Worm (Caenorhabditis elegans) whole organism, L1 larva: ENCODE results near the gene slcf-2.

Experiments
- aly-2 ChIP-seq: fragments of 150-350 bp; optimal IDR thresholded peaks from 2 replicates; lab custom pipeline; 2014; ENCODE audit warnings: missing biosample characterization, missing genetic modification characterization
- ama-1 ChIP-seq: fragments of 150-350 bp; optimal IDR thresholded peaks from 2 replicates; lab custom pipeline; 2014
- grh-1 ChIP-seq: fragments of 200-800 bp; sonication (Bioruptor generic); IDR thresholded peaks from 2 replicates; pipeline ENCODE4 v1.3.6; 2022; ENCODE audit warnings: missing genetic modification reagents, missing genetic modification characterization, missing compliant biosample characterization
- lin-13 ChIP-seq: fragments of 150-350 bp; optimal IDR thresholded peaks from 2 replicates; lab custom pipeline; 2014; ENCODE audit warnings: missing biosample characterization, missing genetic modification reagents, missing genetic modification characterization
- lsy-2 ChIP-seq, 2 experiments: fragments of 150-350 bp; optimal IDR thresholded peaks; 2 replicates each; lab custom pipeline; 2014; ENCODE audit warnings: missing biosample characterization in 2 of 2, missing genetic modification characterization in 2 of 2
- nhr-11 ChIP-seq: fragments of 150-350 bp; optimal IDR thresholded peaks from 2 replicates; lab custom pipeline; 2014; ENCODE audit warnings: missing biosample characterization, missing genetic modification characterization
- nhr-12 ChIP-seq: sonication (generic microtip); optimal IDR thresholded peaks from 2 replicates; lab custom pipeline; 2017; ENCODE audit warnings: missing biosample characterization, missing genetic modification characterization
- nhr-237 ChIP-seq: fragments of 150-350 bp; optimal IDR thresholded peaks from 2 replicates; lab custom pipeline; 2014; ENCODE audit warnings: missing biosample characterization, missing genetic modification characterization
- nhr-28 ChIP-seq: fragments of 150-350 bp; optimal IDR thresholded peaks from 2 replicates; lab custom pipeline; 2014; ENCODE audit warnings: missing biosample characterization, missing genetic modification characterization
- nhr-77 ChIP-seq: fragments of 150-350 bp; optimal IDR thresholded peaks from 2 replicates; lab custom pipeline; 2014; ENCODE audit warnings: missing biosample characterization, missing genetic modification characterization
- snpc-4 ChIP-seq: fragments of 150-350 bp; optimal IDR thresholded peaks from 2 replicates; lab custom pipeline; 2014; ENCODE audit warnings: missing biosample characterization, missing genetic modification characterization
- unc-130 ChIP-seq: fragments of 150-350 bp; optimal IDR thresholded peaks from 2 replicates; lab custom pipeline; 2017; ENCODE audit warnings: missing biosample characterization, missing genetic modification characterization, inconsistent platforms
- unc-30 ChIP-seq: sonication (generic microtip); optimal IDR thresholded peaks from 2 replicates; lab custom pipeline; 2017; ENCODE audit warnings: missing biosample characterization, missing genetic modification characterization
- ztf-11 ChIP-seq, 2 experiments: sonication (generic microtip); optimal IDR thresholded peaks; 2 replicates each; lab custom pipeline; 2016 to 2017; ENCODE audit warnings: missing genetic modification characterization in 2 of 2, missing biosample characterization in 1 of 2, missing compliant biosample characterization in 1 of 2

- TF ChIP-seq unc-30, result no peak
- no peak for TF ChIP-seq nhr-237 (tag; lab: Kevin White, UChicago)
- TF ChIP-seq lsy-2 (tag; optimal IDR thresholded peaks at IDR 0.05; lab: Kevin White, UChicago), result no peak
- TF ChIP-seq aly-2 (tag; lab: Kevin White, UChicago), result no peak
- TF ChIP-seq snpc-4 (tag; lab: Kevin White, UChicago), result no peak
- TF ChIP-seq nhr-11 (tag; lab: Kevin White, UChicago), result no peak
- TF ChIP-seq unc-130 (tag; lab: Kevin White, UChicago), result no peak
- no peak for TF ChIP-seq nhr-12
- TF ChIP-seq lin-13 (GFP tag; lab: Kevin White, UChicago), result no peak
- no peak for TF ChIP-seq grh-1 (GFP tag; lab: Robert Waterston, UW)
- no peak for TF ChIP-seq nhr-77
- no peak for TF ChIP-seq ztf-11 (tag; optimal IDR thresholded peaks at IDR 0.05; lab: Kevin White, UChicago)
- no peak for TF ChIP-seq nhr-28 (tag; lab: Kevin White, UChicago)
- no peak for TF ChIP-seq ama-1 (lab: Kevin White, UChicago)
These were observed 17.9 kb downstream of the slcf-2 start, which contains the start of gene unc-78 for ce11 chrX:3411565-3412022.
